Worm (Caenorhabditis elegans): Measurements from ENCODE around the gene ZC239.17.

DNA sequence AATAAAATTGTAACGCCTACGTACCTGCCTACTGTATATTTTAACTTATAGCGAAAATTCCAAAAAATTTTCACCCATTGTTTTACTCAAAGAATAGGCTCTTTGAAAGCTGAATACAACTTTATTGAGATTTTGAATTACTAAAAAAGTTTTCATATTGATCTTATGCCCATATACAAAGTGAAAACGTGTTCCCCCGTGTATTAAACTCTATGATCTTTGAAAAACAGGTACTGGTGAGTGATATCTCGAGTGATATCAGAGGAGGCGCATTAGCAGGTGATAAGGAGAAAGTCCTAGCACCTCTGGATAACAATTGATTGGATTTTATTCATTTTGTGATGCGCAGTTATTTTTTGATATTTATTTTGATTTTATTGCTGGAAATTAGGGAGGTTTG is 14.5 kb upstream of the ZC239.17 start, which contains the start of gene C17F4.3:
- TF ChIP-seq skn-1 (tag; optimal IDR thresholded peaks at IDR 0.05) (no peak), php-3 (GFP tag; IDR thresholded peaks at IDR 0.05) (no peak), pha-4 (GFP tag; IDR thresholded peaks at IDR 0.05) (no peak), pha-4 (tag; optimal IDR thresholded peaks at IDR 0.05) (no peak), snpc-4 (tag; optimal IDR thresholded peaks at IDR 0.05) (no peak), aha-1 (tag) (no peak), nhr-10 (tag; optimal IDR thresholded peaks at IDR 0.05) (no peak), nhr-11 (tag; optimal IDR thresholded peaks at IDR 0.05) (no peak), R02D3.7 (tag; optimal IDR thresholded peaks at IDR 0.05) (no peak)

Data from whole organism, L4 larva.